Worm (Caenorhabditis elegans): ENCODE results near the gene tftc-5.
"Not testable (repeated sequence)": the region's sequence is repeated elsewhere in the genome, so short reads cannot be mapped to it uniquely, and the experiment has no call there.

Gene tftc-5

DNA sequence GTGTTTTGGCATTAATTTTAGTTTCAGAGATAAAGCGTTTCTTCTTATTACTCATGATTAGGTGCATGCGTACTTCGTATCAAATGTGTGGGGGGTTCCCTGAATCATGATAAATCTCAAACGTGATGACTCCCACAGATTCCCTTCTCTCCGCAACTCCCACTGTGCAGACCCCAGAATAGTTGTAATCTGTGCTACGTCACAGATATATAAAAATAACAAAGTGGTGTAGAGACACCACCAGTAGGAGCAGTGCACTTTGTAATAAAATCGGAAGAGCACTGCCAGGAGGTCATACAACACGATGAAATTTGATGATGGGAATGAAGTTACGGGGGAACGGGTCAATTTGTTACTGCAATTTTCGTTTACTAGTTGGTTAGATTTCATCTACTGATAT lies 30.6 kb upstream of the tftc-5 start:
- TF ChIP-seq T07F8.4 (tag; optimal IDR thresholded peaks at IDR 0.05) (no peak), ceh-58 (GFP tag; IDR thresholded peaks at IDR 0.05) (no peak), attf-3 (GFP tag; conservative IDR thresholded peaks at IDR 0.05) (no peak), efl-1 (GFP tag; optimal IDR thresholded peaks at IDR 0.05) (no peak), D2030.7 (GFP tag; IDR thresholded peaks at IDR 0.05) (no peak), F52B5.7 (tag; optimal IDR thresholded peaks at IDR 0.05) (no peak), ccch-3 (GFP tag; optimal IDR thresholded peaks at IDR 0.05) (no peak), nfya-1 (tag; optimal IDR thresholded peaks at IDR 0.05; ENCODE audit: borderline replicate concordance, insufficient read depth) (no peak), atf-7 (tag; optimal IDR thresholded peaks at IDR 0.05) (no peak), lsl-1 (GFP tag; optimal IDR thresholded peaks at IDR 0.05) (no peak), F33H1.4 (GFP tag; IDR thresholded peaks at IDR 0.05) (no peak), hsf-1 (GFP tag; IDR thresholded peaks at IDR 0.05) (no peak), madf-10 (tag; optimal IDR thresholded peaks at IDR 0.05) (no peak), nhr-179 (tag; optimal IDR thresholded peaks at IDR 0.05) (no peak), F49E8.2 (tag; optimal IDR thresholded peaks at IDR 0.05; ENCODE audit: insufficient read depth) (no peak)

DNA sequence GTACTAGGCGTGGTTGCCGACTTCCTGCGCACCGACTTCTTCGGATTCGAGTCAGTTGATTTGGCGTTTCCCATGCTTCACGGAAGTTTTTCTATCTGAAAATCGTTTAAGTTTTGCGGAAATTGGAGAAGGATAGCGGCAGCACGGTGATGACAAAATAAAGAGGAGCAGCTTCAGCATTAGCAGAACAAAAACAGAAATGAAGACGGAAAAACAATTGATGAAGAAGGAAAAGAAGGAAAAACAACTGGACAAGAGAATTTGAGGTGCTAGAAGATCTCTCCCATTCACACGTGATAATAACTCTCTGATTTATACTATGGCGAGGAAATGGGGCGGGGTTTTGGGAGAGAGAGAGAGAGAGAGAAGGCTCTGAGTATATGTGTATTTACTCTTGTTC lies 29.9 kb upstream of the tftc-5 start, which contains the start of gene glb-11:
TSS of gene glb-11 (minus strand) at position 101 of the 400 bp plus-strand sequence.
- no peak for TF ChIP-seq T07F8.4 (tag; optimal IDR thresholded peaks at IDR 0.05)
- TF ChIP-seq ztf-3 (GFP tag; optimal IDR thresholded peaks at IDR 0.05): no peak
- no peak for TF ChIP-seq Y95B8A.8 (GFP tag; IDR thresholded peaks at IDR 0.05)
- no peak for TF ChIP-seq ama-1 (optimal IDR thresholded peaks at IDR 0.05)
- TF ChIP-seq ama-1 (GFP tag; optimal IDR thresholded peaks at IDR 0.05): no peak
- TF ChIP-seq bed-2 (GFP tag; IDR thresholded peaks at IDR 0.05): no peak
- no peak for TF ChIP-seq dox-1 (GFP tag; IDR thresholded peaks at IDR 0.05)

DNA sequence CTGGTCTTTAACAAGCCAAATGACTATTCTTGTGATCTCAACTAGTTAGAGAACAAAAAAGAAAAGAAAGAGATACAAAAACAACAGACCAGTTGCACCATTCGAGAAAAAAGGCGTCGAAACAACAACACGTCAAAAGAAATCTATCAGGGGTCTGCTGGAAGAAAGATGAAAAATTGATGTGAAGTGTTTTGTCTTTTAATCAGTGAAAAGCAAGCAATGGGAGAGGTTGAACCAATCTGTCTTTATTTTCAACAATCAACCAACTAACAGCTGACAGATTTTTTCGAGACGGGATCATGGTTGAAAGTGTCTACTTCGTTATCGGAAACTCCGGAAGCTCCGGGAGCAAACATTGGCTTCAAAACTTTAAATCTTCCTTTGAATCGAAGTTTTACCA lies 27.5 kb upstream of the tftc-5 start:
- TF ChIP-seq ceh-40 (GFP tag; IDR thresholded peaks at IDR 0.05) (no peak), tbp1 (GFP tag; optimal IDR thresholded peaks at IDR 0.05) (no peak), mcd-1 (GFP tag; IDR thresholded peaks at IDR 0.05) (no peak), ceh-58 (GFP tag; IDR thresholded peaks at IDR 0.05) (no peak), ztf-28 (GFP tag; IDR thresholded peaks at IDR 0.05) (no peak)

DNA sequence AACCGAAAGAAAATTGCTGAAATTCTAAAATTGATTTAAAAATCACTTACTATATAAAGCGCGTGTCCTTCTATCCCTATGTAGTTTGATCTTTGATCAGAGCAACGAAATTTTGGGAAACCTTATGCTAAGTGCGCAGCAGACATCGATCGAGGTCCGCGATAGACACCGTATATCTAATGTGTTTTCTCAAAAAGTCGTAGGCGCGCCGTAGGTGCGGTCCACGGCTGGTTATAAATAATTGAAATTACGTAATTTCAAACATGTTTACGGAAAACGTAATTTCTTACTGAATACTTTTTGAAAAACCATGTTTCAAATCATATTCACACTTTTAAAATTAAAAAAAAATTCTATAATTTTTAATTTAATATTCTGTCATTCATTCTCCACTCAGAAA lies 20.5 kb upstream of the tftc-5 start:
- peak; percentile 9 for TF ChIP-seq snpc-1.1 (tag; optimal IDR thresholded peaks at IDR 0.05; ENCODE audit: insufficient read depth)
- not testable (repeated sequence) for TF ChIP-seq snpc-4 (GFP tag; optimal IDR thresholded peaks at IDR 0.05)
- peak in 3 of 4 experiments; percentile 16 to 78 (median 66) for TF ChIP-seq snpc-4 (tag; optimal IDR thresholded peaks at IDR 0.05)

DNA sequence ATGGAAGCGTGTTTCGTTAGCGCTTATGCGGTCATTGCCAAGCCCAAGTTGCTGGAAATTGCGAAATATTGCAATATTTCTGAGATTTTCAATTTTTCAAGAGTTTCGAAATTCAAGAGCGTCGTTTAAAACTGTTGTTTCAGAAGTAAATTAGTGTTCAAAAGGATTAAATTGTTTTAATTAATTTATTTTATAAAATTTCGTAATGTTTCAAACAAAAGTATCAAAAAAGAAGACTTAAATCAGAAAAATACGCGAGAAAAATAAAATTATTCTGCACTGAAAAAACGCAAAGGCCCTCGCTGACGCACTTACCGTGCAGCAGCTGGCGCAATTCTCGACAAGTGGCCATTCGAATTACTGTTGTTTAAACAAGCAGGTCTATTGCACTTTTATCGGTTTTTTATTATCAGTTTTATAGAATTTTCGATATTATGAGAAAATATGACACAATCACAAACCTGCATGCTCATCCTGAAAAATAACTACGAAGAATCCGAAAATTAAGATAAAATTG lies 17.8 kb upstream of the tftc-5 start, which contains the start of gene tif-1A:
TSS of gene tif-1A (minus strand) at position 51 of the 517 bp plus-strand sequence.
- TF ChIP-seq dox-1 (GFP tag; IDR thresholded peaks at IDR 0.05): peak; percentile 91
- peak; percentile 59 for TF ChIP-seq F33H1.4 (GFP tag; IDR thresholded peaks at IDR 0.05)
- peak; percentile 25 for TF ChIP-seq ztf-26 (tag; optimal IDR thresholded peaks at IDR 0.05)
- peak; percentile 77 for TF ChIP-seq madf-6 (GFP tag; IDR thresholded peaks at IDR 0.05)
- peak; percentile 49 for TF ChIP-seq madf-10 (tag; optimal IDR thresholded peaks at IDR 0.05)
- TF ChIP-seq repo-1 (tag; optimal IDR thresholded peaks at IDR 0.05): peak; percentile 70
- peak; percentile 50 for TF ChIP-seq nhr-90 (tag; optimal IDR thresholded peaks at IDR 0.05)
- TF ChIP-seq efl-1 (GFP tag; optimal IDR thresholded peaks at IDR 0.05): peak; percentile 28
- no peak for TF ChIP-seq T07F8.4 (tag; optimal IDR thresholded peaks at IDR 0.05)
- TF ChIP-seq let-607 (tag; optimal IDR thresholded peaks at IDR 0.05): peak in 1 of 2 experiments; percentile 66
- peak; percentile 43 for TF ChIP-seq him-1 (tag; optimal IDR thresholded peaks at IDR 0.05)
- peak; percentile 65 for TF ChIP-seq D2030.7 (GFP tag; IDR thresholded peaks at IDR 0.05)
- peak; percentile 97 for TF ChIP-seq ztf-18 (tag; optimal IDR thresholded peaks at IDR 0.05)
- peak; percentile 32 for TF ChIP-seq atf-7 (tag; optimal IDR thresholded peaks at IDR 0.05)
- peak; percentile 52; the same call in 1 of the 2 replicates for TF ChIP-seq rcor-1 (GFP tag; IDR thresholded peaks at IDR 0.05)
- TF ChIP-seq F10E7.11 (tag; optimal IDR thresholded peaks at IDR 0.05): no peak
- TF ChIP-seq F55B11.4 (tag; optimal IDR thresholded peaks at IDR 0.05; ENCODE audit: borderline replicate concordance, insufficient read depth): no peak
- TF ChIP-seq lin-54 (GFP tag; optimal IDR thresholded peaks at IDR 0.05): peak; percentile 83
- peak; percentile 48; the same call in 1 of the 2 replicates for TF ChIP-seq madf-8 (GFP tag; conservative IDR thresholded peaks at IDR 0.05)
- peak; percentile 62 for TF ChIP-seq tbp1 (GFP tag; optimal IDR thresholded peaks at IDR 0.05)
- TF ChIP-seq bed-1 (GFP tag; IDR thresholded peaks at IDR 0.05): no peak
- peak; percentile 4 for TF ChIP-seq unc-62 (GFP tag; optimal IDR thresholded peaks at IDR 0.05)

Measured in whole organism, young adult.